Fruit fly (Drosophila melanogaster) whole organism, prepupa: ENCODE results near the gene CG10761.

ENCODE experiments used
- Blimp-1 ChIP-seq: fragments of 200-800 bp; sonication (Bioruptor generic); optimal IDR thresholded peaks from 3 replicates; lab custom pipeline; 2017; ENCODE audit warnings: missing biosample characterization, missing genetic modification characterization, mild to moderate bottlenecking, moderate library complexity, missing genetic modification reagents
- CG10631 ChIP-seq: fragments of 200-800 bp; sonication (Bioruptor generic); optimal IDR thresholded peaks from 2 replicates; lab custom pipeline; 2016; ENCODE audit warnings: missing biosample characterization, missing genetic modification characterization
- CG11294 ChIP-seq: fragments of 200-800 bp; sonication (Bioruptor generic); IDR thresholded peaks from 2 replicates; pipeline ENCODE4 v1.3.6; 2022; ENCODE audit warnings: missing biosample characterization, missing genetic modification characterization
- CG11902 ChIP-seq: fragments of 200-800 bp; sonication (Bioruptor generic); optimal IDR thresholded peaks from 3 replicates; lab custom pipeline; 2016; ENCODE audit warnings: missing biosample characterization, missing genetic modification characterization
- CG15336 ChIP-seq: fragments of 200-800 bp; sonication (Bioruptor generic); IDR thresholded peaks from 2 replicates; pipeline ENCODE4 v1.3.6; 2022; ENCODE audit warnings: missing biosample characterization, missing genetic modification characterization
- CG1621 ChIP-seq: fragments of 200-800 bp; sonication (Bioruptor generic); optimal IDR thresholded peaks from 3 replicates; lab custom pipeline; 2018; ENCODE audit warnings: missing biosample characterization, mild to moderate bottlenecking, missing genetic modification characterization
- CG16779 ChIP-seq: fragments of 200-800 bp; sonication (Bioruptor generic); optimal IDR thresholded peaks from 3 replicates; lab custom pipeline; 2017; ENCODE audit warnings: missing biosample characterization, mild to moderate bottlenecking, missing genetic modification characterization
- CG3032 ChIP-seq: fragments of 200-800 bp; optimal IDR thresholded peaks from 2 replicates; lab custom pipeline; 2019; ENCODE audit warnings: missing biosample characterization, mild to moderate bottlenecking, missing genetic modification characterization, moderate library complexity
- CG32006 ChIP-seq: fragments of 200-800 bp; sonication (Bioruptor generic); optimal IDR thresholded peaks from 3 replicates; lab custom pipeline; 2017; ENCODE audit warnings: missing biosample characterization, mild to moderate bottlenecking, missing genetic modification characterization
- CG34406 ChIP-seq: fragments of 200-800 bp; sonication (Bioruptor generic); optimal IDR thresholded peaks from 3 replicates; lab custom pipeline; 2016; ENCODE audit warnings: missing biosample characterization, missing genetic modification characterization
- CG3919 ChIP-seq: fragments of 200-800 bp; sonication (Bioruptor generic); optimal IDR thresholded peaks from 3 replicates; lab custom pipeline; 2016; ENCODE audit warnings: missing biosample characterization, missing genetic modification characterization
- CG4318 ChIP-seq: fragments of 200-800 bp; sonication (Bioruptor generic); optimal IDR thresholded peaks from 3 replicates; lab custom pipeline; 2017; ENCODE audit warnings: missing biosample characterization, mild to moderate bottlenecking, missing genetic modification characterization
- CG6163 ChIP-seq: fragments of 200-800 bp; sonication (Bioruptor generic); IDR thresholded peaks from 3 replicates; pipeline ENCODE4 v1.3.6; 2022; ENCODE audit warnings: missing biosample characterization, missing genetic modification characterization
- CG6276 ChIP-seq: fragments of 200-800 bp; sonication (Bioruptor generic); optimal IDR thresholded peaks from 2 replicates; lab custom pipeline; 2017; ENCODE audit warnings: missing biosample characterization, mild to moderate bottlenecking, missing genetic modification characterization
- CG6792 ChIP-seq: fragments of 200-800 bp; sonication (Bioruptor generic); optimal IDR thresholded peaks from 3 replicates; lab custom pipeline; 2016; ENCODE audit warnings: missing biosample characterization, missing genetic modification characterization
- CG6808 ChIP-seq: fragments of 200-800 bp; sonication (Bioruptor generic); optimal IDR thresholded peaks from 3 replicates; lab custom pipeline; 2017; ENCODE audit warnings: missing biosample characterization, missing genetic modification characterization, mild to moderate bottlenecking, moderate library complexity, missing genetic modification reagents
- CG6854 ChIP-seq: fragments of 200-800 bp; sonication (Bioruptor generic); optimal IDR thresholded peaks from 2 replicates; lab custom pipeline; 2017; ENCODE audit warnings: missing biosample characterization, mild to moderate bottlenecking, missing genetic modification characterization
- CG7368 ChIP-seq: fragments of 200-800 bp; sonication (Bioruptor generic); optimal IDR thresholded peaks from 3 replicates; lab custom pipeline; 2016; ENCODE audit warnings: missing biosample characterization, missing genetic modification characterization
- CG8119 ChIP-seq: fragments of 200-800 bp; sonication (Bioruptor generic); IDR thresholded peaks from 3 replicates; pipeline ENCODE4 v1.3.6; 2022; ENCODE audit warnings: missing biosample characterization, missing genetic modification characterization
- CG8319 ChIP-seq: fragments of 200-800 bp; sonication (Bioruptor generic); optimal IDR thresholded peaks from 3 replicates; lab custom pipeline; 2016; ENCODE audit warnings: missing biosample characterization, missing genetic modification characterization
- CG9139 ChIP-seq: fragments of 200-800 bp; sonication (Bioruptor generic); optimal IDR thresholded peaks from 3 replicates; lab custom pipeline; 2017; ENCODE audit warnings: missing biosample characterization, mild to moderate bottlenecking, missing genetic modification characterization
- Eip75B ChIP-seq: fragments of 200-800 bp; sonication (Bioruptor generic); optimal IDR thresholded peaks from 3 replicates; lab custom pipeline; 2016; ENCODE audit warnings: missing biosample characterization, missing genetic modification characterization
- Eip78C ChIP-seq: fragments of 200-800 bp; sonication (Bioruptor generic); peaks from one replicate; lab custom pipeline; 2016; ENCODE audit warnings: missing biosample characterization, missing genetic modification characterization
- Eip93F ChIP-seq: fragments of 200-800 bp; sonication (Bioruptor generic); optimal IDR thresholded peaks from 2 replicates; lab custom pipeline; 2016; ENCODE audit warnings: missing biosample characterization, mild to moderate bottlenecking, missing genetic modification characterization
- Ets96B ChIP-seq: fragments of 200-800 bp; optimal IDR thresholded peaks from 2 replicates; lab custom pipeline; 2019; ENCODE audit warnings: missing biosample characterization, mild to moderate bottlenecking, missing genetic modification characterization, moderate library complexity
- Gug ChIP-seq: fragments of 200-800 bp; sonication (Bioruptor generic); IDR thresholded peaks from 2 replicates; pipeline ENCODE4 v1.3.6; 2022; ENCODE audit warnings: missing biosample characterization, missing genetic modification characterization
- Hr38 ChIP-seq: sonication (Bioruptor generic); optimal IDR thresholded peaks from 2 replicates; lab custom pipeline; 2016; ENCODE audit warnings: missing biosample characterization, missing genetic modification characterization
- Hr39 ChIP-seq: fragments of 200-800 bp; sonication (Bioruptor generic); optimal IDR thresholded peaks from 2 replicates; lab custom pipeline; 2016; ENCODE audit warnings: missing biosample characterization, missing genetic modification characterization
- Hr4 ChIP-seq: fragments of 200-800 bp; sonication (Bioruptor generic); optimal IDR thresholded peaks from 3 replicates; lab custom pipeline; 2016; ENCODE audit warnings: missing biosample characterization, missing genetic modification characterization
- Lpt ChIP-seq: fragments of 200-800 bp; sonication (Bioruptor generic); optimal IDR thresholded peaks from 3 replicates; lab custom pipeline; 2016; ENCODE audit warnings: missing biosample characterization, missing genetic modification characterization
- Met ChIP-seq: fragments of 200-800 bp; sonication (Bioruptor generic); optimal IDR thresholded peaks from 3 replicates; lab custom pipeline; 2016; ENCODE audit warnings: missing biosample characterization, missing genetic modification characterization
- OdsH ChIP-seq: fragments of 200-800 bp; sonication (Bioruptor generic); optimal IDR thresholded peaks from 3 replicates; lab custom pipeline; 2016; ENCODE audit warnings: missing biosample characterization, missing genetic modification characterization
- Sox102F ChIP-seq: fragments of 200-800 bp; sonication (Bioruptor generic); optimal IDR thresholded peaks from 2 replicates; lab custom pipeline; 2016; ENCODE audit warnings: missing biosample characterization, mild to moderate bottlenecking, missing genetic modification characterization
- Sox14 ChIP-seq: fragments of 200-800 bp; sonication (Bioruptor generic); optimal IDR thresholded peaks from 3 replicates; lab custom pipeline; 2016; ENCODE audit warnings: missing biosample characterization, missing genetic modification characterization
- achi ChIP-seq: fragments of 200-800 bp; sonication (Bioruptor generic); optimal IDR thresholded peaks from 3 replicates; lab custom pipeline; 2016; ENCODE audit warnings: missing biosample characterization, missing genetic modification characterization
- acj6 ChIP-seq: fragments of 200-800 bp; sonication (Bioruptor generic); optimal IDR thresholded peaks from 3 replicates; lab custom pipeline; 2016; ENCODE audit warnings: missing biosample characterization, missing genetic modification characterization
- cyc ChIP-seq: fragments of 200-800 bp; sonication (Bioruptor generic); optimal IDR thresholded peaks from 3 replicates; lab custom pipeline; 2016; ENCODE audit warnings: missing biosample characterization, missing genetic modification characterization
- dac ChIP-seq: fragments of 200-800 bp; sonication (Bioruptor generic); optimal IDR thresholded peaks from 2 replicates; lab custom pipeline; 2017; ENCODE audit warnings: missing biosample characterization, mild to moderate bottlenecking, missing genetic modification characterization
- eg ChIP-seq: fragments of 200-800 bp; sonication (Bioruptor generic); IDR thresholded peaks from 3 replicates; pipeline ENCODE4 v1.3.6; 2022; ENCODE audit warnings: missing biosample characterization, missing genetic modification characterization
- esn ChIP-seq: fragments of 200-800 bp; sonication (Bioruptor generic); optimal IDR thresholded peaks from 2 replicates; lab custom pipeline; 2016; ENCODE audit warnings: missing biosample characterization, mild to moderate bottlenecking, missing genetic modification characterization, moderate library complexity
- fd85E ChIP-seq: fragments of 200-800 bp; sonication (Bioruptor generic); optimal IDR thresholded peaks from 3 replicates; lab custom pipeline; 2016; ENCODE audit warnings: missing biosample characterization, missing genetic modification characterization
- fkh ChIP-seq: fragments of 200-800 bp; sonication (Bioruptor generic); optimal IDR thresholded peaks from 3 replicates; lab custom pipeline; 2017; ENCODE audit warnings: missing biosample characterization, mild to moderate bottlenecking, missing genetic modification characterization, moderate library complexity
- lz ChIP-seq: fragments of 200-800 bp; sonication (Bioruptor generic); optimal IDR thresholded peaks from 3 replicates; lab custom pipeline; 2016; ENCODE audit warnings: missing biosample characterization, missing genetic modification characterization
- pdm3 ChIP-seq: fragments of 200-800 bp; sonication (Bioruptor generic); optimal IDR thresholded peaks from 3 replicates; lab custom pipeline; 2016; ENCODE audit warnings: missing biosample characterization, missing genetic modification characterization
- salr ChIP-seq, 2 experiments: fragments of 200-800 bp; sonication (Bioruptor generic); optimal IDR thresholded peaks; 3 replicates each; lab custom pipeline; 2016 to 2018; ENCODE audit warnings: missing biosample characterization in 2 of 2, missing genetic modification characterization in 2 of 2, mild to moderate bottlenecking in 1 of 2
- spab ChIP-seq: fragments of 200-800 bp; sonication (Bioruptor generic); optimal IDR thresholded peaks from 2 replicates; lab custom pipeline; 2017; ENCODE audit warnings: missing biosample characterization, mild to moderate bottlenecking, missing genetic modification characterization, missing genetic modification reagents
- ss ChIP-seq, 2 experiments: fragments of 200-800 bp; sonication (Bioruptor generic); optimal IDR thresholded peaks; 2 replicates in 1 of 2; 3 replicates in 1 of 2; lab custom pipeline; 2017 to 2018; ENCODE audit warnings: mild to moderate bottlenecking in 2 of 2, missing biosample characterization in 2 of 2, missing genetic modification characterization in 2 of 2, moderate library complexity in 1 of 2

Gene CG10761

dm6 chrX:8125224-8125649 is 37.4 kb downstream of the CG10761 start:
- TF ChIP-seq lz (GFP tag; lab: Kevin White, UChicago), result no peak
- no peak for TF ChIP-seq CG6854 (GFP tag; lab: Kevin White, UChicago)
- TF ChIP-seq CG11294 (GFP tag; lab: Robert Waterston, UW), result peak; percentile 39; the same call in 1 of the 2 replicates
- TF ChIP-seq CG9139 (GFP tag; lab: Kevin White, UChicago), result no peak
- TF ChIP-seq Lpt (GFP tag; lab: Kevin White, UChicago), result peak; percentile 5
- peak in 1 of 2 experiments; percentile 13 for TF ChIP-seq salr (GFP tag; optimal IDR thresholded peaks at IDR 0.05; lab: Kevin White, UChicago)
- no peak for TF ChIP-seq esn (GFP tag; lab: Kevin White, UChicago)
- peak; percentile 23 for TF ChIP-seq CG10631
- TF ChIP-seq acj6 (GFP tag; lab: Kevin White, UChicago), result peak; percentile 12
- peak; percentile 60 for TF ChIP-seq CG4318 (GFP tag; lab: Kevin White, UChicago)
- peak; percentile 23 for TF ChIP-seq achi
- TF ChIP-seq eg (GFP tag; lab: Robert Waterston, UW), result 0 out of 3 replicates have a peak, but pooled peaks have one; percentile 27
- TF ChIP-seq pdm3 (GFP tag; lab: Kevin White, UChicago), result no peak
- TF ChIP-seq CG3919 (GFP tag; lab: Kevin White, UChicago), result peak; percentile 3
- TF ChIP-seq CG6808 (GFP tag; lab: Kevin White, UChicago), result no peak
- no peak for TF ChIP-seq fd85E (GFP tag; lab: Kevin White, UChicago)
- TF ChIP-seq Hr4 (GFP tag; lab: Kevin White, UChicago), result peak; percentile 6
- peak; percentile 37 for TF ChIP-seq OdsH (GFP tag; lab: Kevin White, UChicago)
- TF ChIP-seq CG15336 (GFP tag; lab: Robert Waterston, UW), result peak; percentile 54
- peak; percentile 81 for TF ChIP-seq CG32006
- TF ChIP-seq Eip78C, result peak; percentile 67
- TF ChIP-seq CG6276 (GFP tag; lab: Kevin White, UChicago), result peak; percentile 47
- 0 out of 3 replicates have a peak, but pooled peaks have one; percentile 21 for TF ChIP-seq CG6163 (GFP tag; lab: Robert Waterston, UW)
- peak; percentile 48; the same call in 2 of the 3 replicates for TF ChIP-seq CG8119 (GFP tag; lab: Robert Waterston, UW)
- TF ChIP-seq, all 60 proteins: peak for 17

DNA sequence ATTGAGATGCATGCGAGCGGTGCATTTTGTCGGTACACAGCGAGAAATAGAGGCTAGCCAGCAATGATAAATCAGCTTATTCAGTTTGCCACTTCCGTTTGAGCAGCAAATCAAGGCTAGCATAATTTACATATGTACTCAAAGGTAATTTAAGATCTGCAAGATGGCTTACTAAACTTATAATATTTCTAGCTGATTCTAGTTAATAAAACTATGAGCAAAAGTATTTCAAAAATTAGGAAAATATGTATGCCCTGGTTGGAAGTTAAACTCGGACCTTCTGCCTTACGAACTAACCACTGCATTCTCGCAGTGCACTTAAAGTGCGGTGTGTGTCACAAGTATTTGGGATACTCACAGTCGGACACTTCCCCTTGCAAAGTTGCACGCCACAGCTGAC is 39.8 kb downstream of the CG10761 start:
- TF ChIP-seq dac (GFP tag; lab: Kevin White, UChicago) (peak; percentile 47), Gug (GFP tag; lab: Robert Waterston, UW) (no peak), CG6792 (GFP tag; lab: Kevin White, UChicago) (peak; percentile 25), cyc (GFP tag; lab: Kevin White, UChicago) (no peak), CG3919 (GFP tag; lab: Kevin White, UChicago) (peak; percentile 53), OdsH (GFP tag; lab: Kevin White, UChicago) (peak; percentile 41), CG10631 (peak; percentile 30), acj6 (GFP tag; lab: Kevin White, UChicago) (peak; percentile 34), Blimp-1 (GFP tag; lab: Kevin White, UChicago) (no peak), fkh (no peak), Eip78C (peak; percentile 92), Eip93F (GFP tag; lab: Kevin White, UChicago) (no peak), CG3032 (tag; lab: Kevin White, UChicago) (peak; percentile 46), eg (GFP tag; lab: Robert Waterston, UW) (peak; percentile 62), achi (peak; percentile 34), Hr39 (GFP tag; lab: Kevin White, UChicago) (peak; percentile 6), spab (GFP tag; lab: Kevin White, UChicago) (no peak), lz (GFP tag; lab: Kevin White, UChicago) (no peak), Sox14 (GFP tag; lab: Kevin White, UChicago) (peak; percentile 28), salr (GFP tag; optimal IDR thresholded peaks at IDR 0.05; lab: Kevin White, UChicago) (peak in 1 of 2 experiments; percentile 38), ss (GFP tag; optimal IDR thresholded peaks at IDR 0.05; lab: Kevin White, UChicago) (peak; percentile 67 to 78), Met (GFP tag; lab: Kevin White, UChicago) (no peak), CG6163 (GFP tag; lab: Robert Waterston, UW) (peak; percentile 66; the same call in 2 of the 3 replicates), CG6276 (GFP tag; lab: Kevin White, UChicago) (peak; percentile 66), CG9139 (GFP tag; lab: Kevin White, UChicago) (no peak), CG8319 (GFP tag; lab: Kevin White, UChicago) (no peak), Eip75B (GFP tag; lab: Kevin White, UChicago) (peak; percentile 28), CG16779 (tag; lab: Kevin White, UChicago) (no peak), CG34406 (no peak), CG11902 (GFP tag; lab: Kevin White, UChicago) (peak; percentile 5), Sox102F (no peak), CG1621 (no peak), Hr38 (GFP tag; lab: Kevin White, UChicago) (no peak), CG11294 (GFP tag; lab: Robert Waterston, UW) (no peak), CG15336 (GFP tag; lab: Robert Waterston, UW) (peak; percentile 76), CG7368 (GFP tag; lab: Kevin White, UChicago) (peak; percentile 22), Ets96B (tag; lab: Kevin White, UChicago) (peak; percentile 17), pdm3 (GFP tag; lab: Kevin White, UChicago) (peak; percentile 56), esn (GFP tag; lab: Kevin White, UChicago) (peak; percentile 18)
